Fruit fly (Drosophila melanogaster): Measurements from ENCODE around the gene Polr3C.

Gene Polr3C

dm6 chr3R:12448889-12449314 is 11.3 kb upstream of the Polr3C start, which contains the start of gene CG18549 (continued):
- TF ChIP-seq ftz-f1 (GFP tag; optimal IDR thresholded peaks at IDR 0.05): peak; percentile 94
- peak; percentile 93 for TF ChIP-seq Adf1 (GFP tag; IDR thresholded peaks at IDR 0.05)
- TF ChIP-seq repo (GFP tag; optimal IDR thresholded peaks at IDR 0.05): peak; percentile 98
- no peak for TF ChIP-seq prd (optimal IDR thresholded peaks at IDR 0.05)
- peak; percentile 100 for TF ChIP-seq prd (GFP tag; IDR thresholded peaks at IDR 0.05)
- peak; percentile 99 for TF ChIP-seq jigr1 (GFP tag; IDR thresholded peaks at IDR 0.05)
- peak; percentile 100 for TF ChIP-seq CG10959 (GFP tag; IDR thresholded peaks at IDR 0.05)
- peak; percentile 99 for TF ChIP-seq GATAe (GFP tag; conservative IDR thresholded peaks at IDR 0.05)
- peak; percentile 100 for TF ChIP-seq Ada2b (GFP tag; IDR thresholded peaks at IDR 0.05)
- peak; percentile 98 for TF ChIP-seq CG8765 (GFP tag; IDR thresholded peaks at IDR 0.05)
- peak; percentile 91 for TF ChIP-seq Neu2 (GFP tag; optimal IDR thresholded peaks at IDR 0.05; ENCODE audit: borderline replicate concordance)
- peak; percentile 80 for TF ChIP-seq CG16813 (GFP tag; IDR thresholded peaks at IDR 0.05; ENCODE audit: partially characterized antibody)
- peak; percentile 62 for TF ChIP-seq tna (GFP tag; IDR thresholded peaks at IDR 0.05; ENCODE audit: partially characterized antibody)
- peak; percentile 99 for TF ChIP-seq twi (tag; optimal IDR thresholded peaks at IDR 0.05)
- peak; percentile 100 for TF ChIP-seq CG2199 (GFP tag; IDR thresholded peaks at IDR 0.05)
- TF ChIP-seq CG3163 (GFP tag; optimal IDR thresholded peaks at IDR 0.05): peak; percentile 92
- peak; percentile 88 for TF ChIP-seq bigmax (GFP tag; optimal IDR thresholded peaks at IDR 0.05)
- peak; percentile 100 for TF ChIP-seq ems (GFP tag; optimal IDR thresholded peaks at IDR 0.05)
- TF ChIP-seq toy (GFP tag; IDR thresholded peaks at IDR 0.05): peak; percentile 99
- TF ChIP-seq CG10431 (GFP tag; optimal IDR thresholded peaks at IDR 0.05): peak; percentile 99
- TF ChIP-seq nau (GFP tag; optimal IDR thresholded peaks at IDR 0.05): peak; percentile 100
- TF ChIP-seq pum (GFP tag; optimal IDR thresholded peaks at IDR 0.05): peak; percentile 99
- peak; percentile 99 for TF ChIP-seq Gsc (GFP tag; IDR thresholded peaks at IDR 0.05)
- peak; percentile 92 for TF ChIP-seq CG14965 (GFP tag; optimal IDR thresholded peaks at IDR 0.05; ENCODE audit: borderline replicate concordance)
- TF ChIP-seq CG13624 (GFP tag; optimal IDR thresholded peaks at IDR 0.05): peak; percentile 100
- peak; percentile 100 for TF ChIP-seq bab2 (GFP tag; optimal IDR thresholded peaks at IDR 0.05)
- TF ChIP-seq CG14014 (GFP tag; IDR thresholded peaks at IDR 0.05): peak; percentile 100
- TF ChIP-seq CG15479 (GFP tag; optimal IDR thresholded peaks at IDR 0.05): peak; percentile 71
- TF ChIP-seq NC2β (GFP tag; optimal IDR thresholded peaks at IDR 0.05): peak; percentile 99
- TF ChIP-seq ATbp (GFP tag; optimal IDR thresholded peaks at IDR 0.05): peak; percentile 100
- TF ChIP-seq CG5953 (GFP tag; IDR thresholded peaks at IDR 0.05): peak; percentile 100
- TF ChIP-seq CG6791 (GFP tag; IDR thresholded peaks at IDR 0.05; ENCODE audit: partially characterized antibody): peak; percentile 81
- peak; percentile 100 for TF ChIP-seq seq (GFP tag; IDR thresholded peaks at IDR 0.05)
- peak; percentile 99 for TF ChIP-seq CG4404 (GFP tag; IDR thresholded peaks at IDR 0.05)
- peak; percentile 98 for TF ChIP-seq Taf1 (GFP tag; IDR thresholded peaks at IDR 0.05)
- peak; percentile 100 for TF ChIP-seq Ptx1 (GFP tag; IDR thresholded peaks at IDR 0.05)
- peak; percentile 98 for TF ChIP-seq luna (GFP tag; optimal IDR thresholded peaks at IDR 0.05)
- peak; percentile 100 for TF ChIP-seq CG7372 (GFP tag; IDR thresholded peaks at IDR 0.05)
- peak; percentile 65 for TF ChIP-seq vnd (GFP tag; IDR thresholded peaks at IDR 0.05; ENCODE audit: partially characterized antibody)
- peak; percentile 99 for TF ChIP-seq dimm (GFP tag; IDR thresholded peaks at IDR 0.05)
- peak; percentile 99 for TF ChIP-seq CG12769 (tag; optimal IDR thresholded peaks at IDR 0.05)
- TF ChIP-seq CG17612 (GFP tag; IDR thresholded peaks at IDR 0.05): peak; percentile 99
- peak; percentile 95 for TF ChIP-seq Nf-YC (tag; optimal IDR thresholded peaks at IDR 0.05)
- TF ChIP-seq CG34224 (GFP tag; IDR thresholded peaks at IDR 0.05; ENCODE audit: partially characterized antibody): peak; percentile 89
- TF ChIP-seq CG9797 (GFP tag; optimal IDR thresholded peaks at IDR 0.05): peak; percentile 80
- TF ChIP-seq CG5180 (GFP tag; optimal IDR thresholded peaks at IDR 0.05): peak; percentile 95
- peak; percentile 96 for TF ChIP-seq CG17186 (GFP tag; optimal IDR thresholded peaks at IDR 0.05)
- TF ChIP-seq Hr51 (GFP tag; optimal IDR thresholded peaks at IDR 0.05): peak; percentile 99 to 100
- peak; percentile 100 for TF ChIP-seq caup (GFP tag; optimal IDR thresholded peaks at IDR 0.05; ENCODE audit: severe bottlenecking)
- TF ChIP-seq CG10274 (GFP tag; optimal IDR thresholded peaks at IDR 0.05): peak; percentile 98
- peak; percentile 100 for TF ChIP-seq CG32532 (GFP tag; IDR thresholded peaks at IDR 0.05)
